Fruit fly (Drosophila melanogaster) whole organism, pupa: ENCODE data around the gene Alg2.

Experiments
- CG15710 ChIP-seq: fragments of 200-800 bp; sonication (Bioruptor generic); optimal IDR thresholded peaks from 2 replicates; lab custom pipeline; 2018; ENCODE audit warnings: missing biosample characterization, mild to moderate bottlenecking, missing genetic modification characterization, moderate library complexity
- CG17806 ChIP-seq: fragments of 200-800 bp; sonication (Bioruptor generic); optimal IDR thresholded peaks from 2 replicates; lab custom pipeline; 2018; ENCODE audit warnings: missing biosample characterization, mild to moderate bottlenecking, missing genetic modification characterization, moderate library complexity
- CG9948 ChIP-seq: fragments of 200-800 bp; sonication (Bioruptor generic); optimal IDR thresholded peaks from 2 replicates; lab custom pipeline; 2018; ENCODE audit warnings: missing biosample characterization, mild to moderate bottlenecking, missing genetic modification characterization, moderate library complexity
- EcR ChIP-seq: fragments of 200-800 bp; sonication (Bioruptor generic); optimal IDR thresholded peaks from 3 replicates; lab custom pipeline; 2019; ENCODE audit warnings: missing biosample characterization, missing genetic modification characterization, mild to moderate bottlenecking, moderate library complexity, missing genetic modification reagents

- no peak for TF ChIP-seq CG9948 (tag; lab: Kevin White, UChicago)
- no peak for TF ChIP-seq CG17806 (tag; lab: Kevin White, UChicago)
- no peak for TF ChIP-seq EcR (GFP tag; lab: Kevin White, UChicago)
- no peak for TF ChIP-seq CG15710 (tag; lab: Kevin White, UChicago)
Observed at dm6 chr3L:3161968-3162367, 18.4 kb downstream of the Alg2 start, which contains the start of gene rasp.
